Fruit fly (Drosophila melanogaster): ENCODE results near the gene vsg.

Gene vsg

dm6 chr3L:9764915-9765709 lies 51.0 kb downstream of the vsg start:
- TF ChIP-seq Sp1 (GFP tag; optimal IDR thresholded peaks at IDR 0.05): peak; percentile 25
- no peak for TF ChIP-seq Dfd (GFP tag; optimal IDR thresholded peaks at IDR 0.05)
- TF ChIP-seq Jra (GFP tag; optimal IDR thresholded peaks at IDR 0.05): no peak
- no peak for TF ChIP-seq Myc (optimal IDR thresholded peaks at IDR 0.05)
- TF ChIP-seq dmrt93B (GFP tag; optimal IDR thresholded peaks at IDR 0.05): peak; percentile 24
- TF ChIP-seq jim (GFP tag; optimal IDR thresholded peaks at IDR 0.05): no peak
- no peak for TF ChIP-seq lola (GFP tag; optimal IDR thresholded peaks at IDR 0.05)
- TF ChIP-seq CG32264 (GFP tag; optimal IDR thresholded peaks at IDR 0.05): no peak
- no peak for TF ChIP-seq pan (optimal IDR thresholded peaks at IDR 0.05)
- no peak for TF ChIP-seq N (GFP tag; optimal IDR thresholded peaks at IDR 0.05)
- TF ChIP-seq CG9705 (GFP tag; optimal IDR thresholded peaks at IDR 0.05): no peak
- TF ChIP-seq woc (GFP tag; optimal IDR thresholded peaks at IDR 0.05): no peak
- peak; percentile 1 for TF ChIP-seq ey (GFP tag; optimal IDR thresholded peaks at IDR 0.05)
- TF ChIP-seq h (GFP tag; optimal IDR thresholded peaks at IDR 0.05): peak; percentile 30
- TF ChIP-seq psq (GFP tag; optimal IDR thresholded peaks at IDR 0.05): peak; percentile 57
- TF ChIP-seq usp (GFP tag; optimal IDR thresholded peaks at IDR 0.05): no peak
- no peak for TF ChIP-seq Mio (GFP tag; optimal IDR thresholded peaks at IDR 0.05)
- no peak for TF ChIP-seq sv (GFP tag; optimal IDR thresholded peaks at IDR 0.05)
- TF ChIP-seq rgr (GFP tag; optimal IDR thresholded peaks at IDR 0.05): no peak
- TF ChIP-seq foxo (GFP tag; optimal IDR thresholded peaks at IDR 0.05): no peak
- TF ChIP-seq HLH106 (tag; optimal IDR thresholded peaks at IDR 0.05): peak; percentile 18
- no peak for TF ChIP-seq Dif (GFP tag; optimal IDR thresholded peaks at IDR 0.05; ENCODE audit: partially characterized antibody)
- no peak for TF ChIP-seq br (GFP tag; optimal IDR thresholded peaks at IDR 0.05)
- no peak for TF ChIP-seq Rel (GFP tag; optimal IDR thresholded peaks at IDR 0.05)
- TF ChIP-seq Rel (tag; optimal IDR thresholded peaks at IDR 0.05): peak; percentile 73
- TF ChIP-seq brk (GFP tag; optimal IDR thresholded peaks at IDR 0.05): no peak
- no peak for TF ChIP-seq dl (GFP tag; optimal IDR thresholded peaks at IDR 0.05; ENCODE audit: insufficient read depth in 1 of 2, partially characterized antibody in 2 of 2)
- TF ChIP-seq fru (GFP tag; optimal IDR thresholded peaks at IDR 0.05): peak; percentile 17
- no peak for TF ChIP-seq Vsx2 (GFP tag; optimal IDR thresholded peaks at IDR 0.05; ENCODE audit: partially characterized antibody)
- no peak for TF ChIP-seq Hr83 (GFP tag; optimal IDR thresholded peaks at IDR 0.05; ENCODE audit: poor library complexity, severe bottlenecking)
- TF ChIP-seq OdsH (GFP tag; optimal IDR thresholded peaks at IDR 0.05): peak; percentile 17
- no peak for TF ChIP-seq Hr78 (GFP tag; optimal IDR thresholded peaks at IDR 0.05)

DNA sequence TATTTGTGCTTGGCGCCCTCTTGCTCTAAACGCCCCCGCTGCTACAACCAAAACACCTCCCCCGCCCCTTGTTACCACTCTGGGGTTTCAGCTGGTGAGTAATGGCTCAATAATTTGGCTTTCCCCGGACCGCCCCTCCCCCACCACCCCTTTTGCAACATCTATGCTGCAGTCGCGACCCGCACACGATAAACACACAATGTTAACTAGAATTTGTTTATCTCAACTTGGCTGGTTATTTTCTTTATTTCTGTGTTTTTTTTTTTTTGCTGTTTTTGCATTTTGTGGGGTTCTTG lies 51.5 kb downstream of the vsg start:
- TF ChIP-seq N (GFP tag; optimal IDR thresholded peaks at IDR 0.05) (no peak), brk (GFP tag; optimal IDR thresholded peaks at IDR 0.05) (no peak), dl (GFP tag; optimal IDR thresholded peaks at IDR 0.05; ENCODE audit: insufficient read depth in 1 of 2, partially characterized antibody in 2 of 2) (no peak), Jra (GFP tag; optimal IDR thresholded peaks at IDR 0.05) (no peak), br (GFP tag; optimal IDR thresholded peaks at IDR 0.05) (no peak), Hr78 (GFP tag; optimal IDR thresholded peaks at IDR 0.05) (no peak), Rel (GFP tag; optimal IDR thresholded peaks at IDR 0.05) (no peak), Rel (tag; optimal IDR thresholded peaks at IDR 0.05) (no peak), usp (GFP tag; optimal IDR thresholded peaks at IDR 0.05) (no peak), dsf (GFP tag; optimal IDR thresholded peaks at IDR 0.05; ENCODE audit: borderline replicate concordance) (no peak), h (GFP tag; optimal IDR thresholded peaks at IDR 0.05) (no peak), Abd-B (GFP tag; optimal IDR thresholded peaks at IDR 0.05) (no peak), Vsx2 (GFP tag; optimal IDR thresholded peaks at IDR 0.05; ENCODE audit: partially characterized antibody) (no peak), CrebA (GFP tag; optimal IDR thresholded peaks at IDR 0.05; ENCODE audit: borderline replicate concordance) (no peak), HLH106 (tag; optimal IDR thresholded peaks at IDR 0.05) (no peak), rgr (GFP tag; optimal IDR thresholded peaks at IDR 0.05) (no peak), Sp1 (GFP tag; optimal IDR thresholded peaks at IDR 0.05) (no peak)

DNA sequence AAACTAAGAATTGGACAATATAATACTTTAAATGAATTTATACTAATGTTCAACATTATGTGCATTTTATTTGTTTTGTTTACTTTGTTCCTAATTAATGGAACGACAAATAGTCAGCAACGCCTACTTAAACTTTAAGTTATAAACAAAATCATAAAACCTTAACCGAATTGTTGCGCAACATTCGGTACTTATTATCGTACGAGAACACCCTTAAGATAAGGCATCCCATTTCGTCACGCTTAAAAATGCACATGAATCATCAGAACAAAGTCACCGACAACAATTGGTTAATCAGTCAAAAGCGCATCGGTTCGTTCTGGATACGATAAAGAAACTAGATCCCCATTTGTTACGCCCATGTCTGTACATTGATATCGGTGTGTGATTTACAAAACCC lies 52.2 kb downstream of the vsg start:
- no peak for TF ChIP-seq jim (GFP tag; optimal IDR thresholded peaks at IDR 0.05)
- TF ChIP-seq CrebA (GFP tag; optimal IDR thresholded peaks at IDR 0.05; ENCODE audit: borderline replicate concordance): no peak
- no peak for TF ChIP-seq h (GFP tag; optimal IDR thresholded peaks at IDR 0.05)
- TF ChIP-seq sv (GFP tag; optimal IDR thresholded peaks at IDR 0.05): no peak
- TF ChIP-seq Myc (optimal IDR thresholded peaks at IDR 0.05): no peak
- no peak for TF ChIP-seq CG9705 (GFP tag; optimal IDR thresholded peaks at IDR 0.05)
- TF ChIP-seq Mio (GFP tag; optimal IDR thresholded peaks at IDR 0.05): no peak
- no peak for TF ChIP-seq Rel (GFP tag; optimal IDR thresholded peaks at IDR 0.05)
- peak; percentile 76 for TF ChIP-seq Rel (tag; optimal IDR thresholded peaks at IDR 0.05)

Data from whole organism, wandering third instar larva.